Fruit fly (Drosophila melanogaster): Measurements from ENCODE around the gene AdamTS-B.

The AdamTS-B gene

dm6 chrX:5695035-5695434 lies 3.3 kb upstream of the AdamTS-B start, which contains the start of gene CG3149 (continued):
- no peak for TF ChIP-seq ERR (GFP tag; optimal IDR thresholded peaks at IDR 0.05)
- TF ChIP-seq stwl (tag; optimal IDR thresholded peaks at IDR 0.05), result peak; percentile 25
- no peak for TF ChIP-seq Sox102F (GFP tag; optimal IDR thresholded peaks at IDR 0.05)
- no peak for TF ChIP-seq dati (GFP tag; IDR thresholded peaks at IDR 0.05)
- no peak for TF ChIP-seq CG8388 (GFP tag; optimal IDR thresholded peaks at IDR 0.05)
- peak; percentile 71; the same call in 1 of the 2 replicates for TF ChIP-seq amos (GFP tag; IDR thresholded peaks at IDR 0.05; ENCODE audit: partially characterized antibody)
- TF ChIP-seq BEAF-32 (GFP tag; optimal IDR thresholded peaks at IDR 0.05), result peak; percentile 66
- TF ChIP-seq gsb (GFP tag; IDR thresholded peaks at IDR 0.05), result no peak
- no peak for TF ChIP-seq CG2875 (GFP tag; optimal IDR thresholded peaks at IDR 0.05)
- TF ChIP-seq Antp (GFP tag; optimal IDR thresholded peaks at IDR 0.05), result no peak
- TF ChIP-seq seq (GFP tag; IDR thresholded peaks at IDR 0.05), result no peak
- TF ChIP-seq CG7745 (tag; optimal IDR thresholded peaks at IDR 0.05), result no peak
- peak; percentile 8 for TF ChIP-seq CG17186 (GFP tag; optimal IDR thresholded peaks at IDR 0.05)
- TF ChIP-seq ac (GFP tag; optimal IDR thresholded peaks at IDR 0.05), result no peak
- peak; percentile 71 for TF ChIP-seq CG14860 (GFP tag; IDR thresholded peaks at IDR 0.05; ENCODE audit: partially characterized antibody)
- no peak for TF ChIP-seq oc (tag; optimal IDR thresholded peaks at IDR 0.05)
- no peak for TF ChIP-seq CG8359 (GFP tag; optimal IDR thresholded peaks at IDR 0.05; ENCODE audit: borderline replicate concordance)
- TF ChIP-seq Sry-δ (GFP tag; optimal IDR thresholded peaks at IDR 0.05), result peak; percentile 53
- no peak for TF ChIP-seq pita (GFP tag; optimal IDR thresholded peaks at IDR 0.05)
- TF ChIP-seq bsh (GFP tag; optimal IDR thresholded peaks at IDR 0.05), result no peak
- TF ChIP-seq CG4360 (GFP tag; IDR thresholded peaks at IDR 0.05), result no peak
- TF ChIP-seq Sin3A (optimal IDR thresholded peaks at IDR 0.05), result no peak
- TF ChIP-seq sob (GFP tag; IDR thresholded peaks at IDR 0.05), result no peak
- no peak for TF ChIP-seq salm (tag; optimal IDR thresholded peaks at IDR 0.05)
- no peak for TF ChIP-seq Deaf1 (tag; optimal IDR thresholded peaks at IDR 0.05)
- TF ChIP-seq schlank (tag; optimal IDR thresholded peaks at IDR 0.05), result no peak
- TF ChIP-seq Lhr (GFP tag; optimal IDR thresholded peaks at IDR 0.05), result no peak
- TF ChIP-seq tap (tag; optimal IDR thresholded peaks at IDR 0.05), result no peak
- TF ChIP-seq dmrt99B (tag; optimal IDR thresholded peaks at IDR 0.05), result no peak
- TF ChIP-seq Sox100B (GFP tag; optimal IDR thresholded peaks at IDR 0.05), result no peak
- no peak for TF ChIP-seq Camta (GFP tag; optimal IDR thresholded peaks at IDR 0.05)
- peak; percentile 81 for TF ChIP-seq Dref (GFP tag; IDR thresholded peaks at IDR 0.05)
- TF ChIP-seq Dll (GFP tag; IDR thresholded peaks at IDR 0.05; ENCODE audit: partially characterized antibody), result peak; percentile 76
- TF ChIP-seq CG6791 (GFP tag; IDR thresholded peaks at IDR 0.05; ENCODE audit: partially characterized antibody), result peak; percentile 81
- no peak for TF ChIP-seq CG2889 (GFP tag; IDR thresholded peaks at IDR 0.05)
- no peak for TF ChIP-seq CG2202 (tag; optimal IDR thresholded peaks at IDR 0.05)
- TF ChIP-seq CG18262 (tag; optimal IDR thresholded peaks at IDR 0.05), result no peak
- no peak for TF ChIP-seq aop (GFP tag; IDR thresholded peaks at IDR 0.05)
- no peak for TF ChIP-seq CG11560 (tag; IDR thresholded peaks at IDR 0.05)
- TF ChIP-seq CG17385 (GFP tag; optimal IDR thresholded peaks at IDR 0.05), result no peak
- no peak for TF ChIP-seq CG43689 (GFP tag; IDR thresholded peaks at IDR 0.05)
- peak; percentile 3 for TF ChIP-seq CG10267 (tag; optimal IDR thresholded peaks at IDR 0.05)
- peak; percentile 6 for TF ChIP-seq twi (tag; optimal IDR thresholded peaks at IDR 0.05)
- TF ChIP-seq slp2 (GFP tag; optimal IDR thresholded peaks at IDR 0.05), result no peak
- TF ChIP-seq lov (optimal IDR thresholded peaks at IDR 0.05), result no peak
- TF ChIP-seq lov (GFP tag; IDR thresholded peaks at IDR 0.05), result no peak
- TF ChIP-seq E2f2 (GFP tag; IDR thresholded peaks at IDR 0.05), result peak; percentile 89
- peak; percentile 82 for TF ChIP-seq HLH4C (GFP tag; IDR thresholded peaks at IDR 0.05; ENCODE audit: partially characterized antibody)
- TF ChIP-seq CG31224 (GFP tag; IDR thresholded peaks at IDR 0.05), result no peak
- peak; percentile 84 for TF ChIP-seq CG7963 (GFP tag; IDR thresholded peaks at IDR 0.05; ENCODE audit: partially characterized antibody)
- no peak for TF ChIP-seq fd64A (GFP tag; optimal IDR thresholded peaks at IDR 0.05)
